Worm (Caenorhabditis elegans) whole organism, dauer: ENCODE data around the gene cubn-1.

ENCODE experiments used
- unc-62 ChIP-seq: sonication (generic microtip); optimal IDR thresholded peaks from 2 replicates; lab custom pipeline; 2017; ENCODE audit warnings: missing biosample characterization, missing genetic modification reagents, missing genetic modification characterization

The cubn-1 gene

ce11 chrV:12637764-12638502 is 26.8 kb downstream of the cubn-1 start:
- TF ChIP-seq unc-62: no peak

ce11 chrV:12640384-12640783 is 29.3 kb downstream of the cubn-1 start, which contains the start of gene gpa-8:
TSS of gene gpa-8 (minus strand) at chrV:12640484.
- no peak for TF ChIP-seq unc-62

ce11 chrV:12644500-12644899 is 33.4 kb downstream of the cubn-1 start, which contains the start of gene F56H9.8:
TSS of gene F56H9.8 (plus strand) at chrV:12644800.
- TF ChIP-seq unc-62: no peak

ce11 chrV:12649213-12649612 is 38.1 kb downstream of the cubn-1 start, which contains the start of gene gpa-9:
TSS of gene gpa-9 (minus strand) at chrV:12649313.
- no peak for TF ChIP-seq unc-62

- no peak for TF ChIP-seq unc-62
These were observed 38.5 kb downstream of the cubn-1 start, which contains the start of gene lin-25 for ce11 chrV:12649636-12650035. TSS of gene lin-25 (plus strand) at chrV:12649925.

- TF ChIP-seq unc-62: no peak
These were observed 47.0 kb downstream of the cubn-1 start, which contains the start of gene W05B10.6 for ce11 chrV:12658142-12658541. TSS of gene W05B10.6 (minus strand) at chrV:12658242.

ce11 chrV:12659426-12659825 is 48.3 kb downstream of the cubn-1 start, which contains the start of gene ccch-3:
TSS of gene ccch-3 (minus strand) at chrV:12659687.
- TF ChIP-seq unc-62: no peak

ce11 chrV:12660280-12660818 is 49.2 kb downstream of the cubn-1 start, which contains the start of gene his-74:
TSS of gene his-74 (minus strand) at chrV:12660330.
- TF ChIP-seq unc-62: no peak

- TF ChIP-seq unc-62: no peak
These were observed 50.5 kb downstream of the cubn-1 start, which contains the start of gene W05B10.3 for ce11 chrV:12661619-12662018. TSS of gene W05B10.3 (minus strand) at chrV:12661719.

- no peak for TF ChIP-seq unc-62
These were observed 52.3 kb downstream of the cubn-1 start for ce11 chrV:12663386-12663785.

- TF ChIP-seq unc-62: no peak
These were observed 56.3 kb downstream of the cubn-1 start for ce11 chrV:12667397-12667796.

- TF ChIP-seq unc-62: no peak
These were observed 56.8 kb downstream of the cubn-1 start, which contains the start of gene W05B10.4 for ce11 chrV:12667926-12668325. TSS of gene W05B10.4 (plus strand) at chrV:12668226.

- TF ChIP-seq unc-62: no peak
These were observed 59.5 kb downstream of the cubn-1 start, which contains the start of gene srx-116 for ce11 chrV:12670607-12671006. TSS of gene srx-116 (plus strand) at chrV:12670907.

- no peak for TF ChIP-seq unc-62
These were observed 62.6 kb downstream of the cubn-1 start for ce11 chrV:12673745-12674144.

- no peak for TF ChIP-seq unc-62
These were observed 65.2 kb downstream of the cubn-1 start for ce11 chrV:12676299-12676698.
